Fruit fly (Drosophila melanogaster): Measurements from ENCODE around the gene beg.

The beg gene

dm6 chr3L:17010492-17011303 lies 24.8 kb upstream of the beg start (continued):
- TF ChIP-seq grn (GFP tag; optimal IDR thresholded peaks at IDR 0.05) (no peak), Taf1 (GFP tag; IDR thresholded peaks at IDR 0.05) (no peak), en (GFP tag; optimal IDR thresholded peaks at IDR 0.05) (no peak), CG4360 (GFP tag; IDR thresholded peaks at IDR 0.05) (peak; percentile 4; the same call in 1 of the 2 replicates), trem (tag; optimal IDR thresholded peaks at IDR 0.05) (no peak), CG12299 (tag; optimal IDR thresholded peaks at IDR 0.05) (no peak), gsb (GFP tag; IDR thresholded peaks at IDR 0.05) (0 out of 2 replicates have a peak, but pooled peaks have one; percentile 0), danr (GFP tag; IDR thresholded peaks at IDR 0.05) (no peak), Poxn (GFP tag; IDR thresholded peaks at IDR 0.05) (no peak), sr (GFP tag; IDR thresholded peaks at IDR 0.05) (0 out of 3 replicates have a peak, but pooled peaks have one; percentile 26), CG1602 (GFP tag; optimal IDR thresholded peaks at IDR 0.05) (no peak), gsb-n (tag; optimal IDR thresholded peaks at IDR 0.05) (peak; percentile 15), CG6683 (GFP tag; optimal IDR thresholded peaks at IDR 0.05) (no peak), ara (GFP tag; IDR thresholded peaks at IDR 0.05) (0 out of 2 replicates have a peak, but pooled peaks have one; percentile 13), CG7786 (GFP tag; optimal IDR thresholded peaks at IDR 0.05) (no peak), p53 (GFP tag; optimal IDR thresholded peaks at IDR 0.05) (no peak), Ets65A (GFP tag) (peak; percentile 57), CG8388 (GFP tag; optimal IDR thresholded peaks at IDR 0.05) (peak; percentile 39), tup (GFP tag; optimal IDR thresholded peaks at IDR 0.05) (no peak), Hmx (GFP tag; optimal IDR thresholded peaks at IDR 0.05) (no peak), crol (GFP tag; IDR thresholded peaks at IDR 0.05) (peak; percentile 76), unpg (GFP tag; optimal IDR thresholded peaks at IDR 0.05) (no peak), CG10321 (GFP tag; IDR thresholded peaks at IDR 0.05) (no peak), CG9932 (GFP tag; IDR thresholded peaks at IDR 0.05) (peak; percentile 20; the same call in 1 of the 2 replicates), ato (GFP tag; IDR thresholded peaks at IDR 0.05; ENCODE audit: partially characterized antibody) (0 out of 2 replicates have a peak, but pooled peaks have one; percentile 25), al (GFP tag; IDR thresholded peaks at IDR 0.05) (0 out of 2 replicates have a peak, but pooled peaks have one; percentile 15), Ravus (GFP tag; IDR thresholded peaks at IDR 0.05) (no peak), peb (GFP tag; IDR thresholded peaks at IDR 0.05) (no peak), bsh (GFP tag; optimal IDR thresholded peaks at IDR 0.05) (peak in 1 of 2 experiments; percentile 34), CG14710 (tag; optimal IDR thresholded peaks at IDR 0.05) (no peak), CG7839 (tag; optimal IDR thresholded peaks at IDR 0.05) (peak; percentile 38), CG6254 (GFP tag; optimal IDR thresholded peaks at IDR 0.05) (no peak), B-H1 (GFP tag; IDR thresholded peaks at IDR 0.05) (no peak), CG6791 (GFP tag; IDR thresholded peaks at IDR 0.05; ENCODE audit: partially characterized antibody) (no peak), CG34422 (GFP tag; IDR thresholded peaks at IDR 0.05) (no peak), GATAe (GFP tag; conservative IDR thresholded peaks at IDR 0.05) (no peak), CG5953 (GFP tag; IDR thresholded peaks at IDR 0.05) (0 out of 2 replicates have a peak, but pooled peaks have one; percentile 1), Bgb (GFP tag; IDR thresholded peaks at IDR 0.05; ENCODE audit: partially characterized antibody) (0 out of 2 replicates have a peak, but pooled peaks have one; percentile 25), CG32772 (GFP tag; IDR thresholded peaks at IDR 0.05) (no peak), corto (GFP tag; optimal IDR thresholded peaks at IDR 0.05) (peak; percentile 5), klu (GFP tag; IDR thresholded peaks at IDR 0.05) (no peak), Trl (optimal IDR thresholded peaks at IDR 0.05) (peak; percentile 6 to 10), Trl (GFP tag; optimal IDR thresholded peaks at IDR 0.05) (no peak), CG13894 (tag; optimal IDR thresholded peaks at IDR 0.05) (no peak), CG17829 (tag; optimal IDR thresholded peaks at IDR 0.05) (no peak), CG15479 (GFP tag; optimal IDR thresholded peaks at IDR 0.05) (peak; percentile 97), dmrt99B (tag; optimal IDR thresholded peaks at IDR 0.05) (peak; percentile 32)

Measured in whole organism, embryonic.